Worm (Caenorhabditis elegans) whole organism, L3 larva: Measurements from ENCODE around the gene Y57G11C.20.
A peak's percentile ranks its signal among the peaks of the same experiment; 100 is the strongest.

ENCODE experiments used
- R02D3.7 ChIP-seq: fragments of 150-350 bp; optimal IDR thresholded peaks from 2 replicates; lab custom pipeline; 2014; ENCODE audit warnings: missing biosample characterization, missing genetic modification characterization
- ZK546.5 ChIP-seq: sonication (generic microtip); optimal IDR thresholded peaks from 2 replicates; lab custom pipeline; 2017; ENCODE audit warnings: missing biosample characterization, missing genetic modification characterization
- aly-2 ChIP-seq: fragments of 150-350 bp; optimal IDR thresholded peaks from 2 replicates; lab custom pipeline; 2014; ENCODE audit warnings: missing biosample characterization, missing genetic modification characterization
- ama-1 ChIP-seq: fragments of 150-350 bp; optimal IDR thresholded peaks from 2 replicates; lab custom pipeline; 2018
- ceh-16 ChIP-seq: sonication (generic microtip); optimal IDR thresholded peaks from 2 replicates; lab custom pipeline; 2017; ENCODE audit warnings: missing biosample characterization, missing genetic modification characterization
- ceh-28 ChIP-seq: fragments of 150-350 bp; optimal IDR thresholded peaks from 2 replicates; lab custom pipeline; 2014; ENCODE audit warnings: missing biosample characterization, missing genetic modification reagents, missing genetic modification characterization
- ceh-82 ChIP-seq: fragments of 150-350 bp; optimal IDR thresholded peaks from 2 replicates; lab custom pipeline; 2014; ENCODE audit warnings: missing biosample characterization, missing genetic modification characterization
- ceh-9 ChIP-seq: sonication (generic microtip); optimal IDR thresholded peaks from 2 replicates; lab custom pipeline; 2018; ENCODE audit warnings: missing biosample characterization, missing genetic modification characterization
- daf-12 ChIP-seq: fragments of 150-350 bp; optimal IDR thresholded peaks from 2 replicates; lab custom pipeline; 2014; ENCODE audit warnings: missing biosample characterization, missing genetic modification reagents, missing genetic modification characterization
- egl-27 ChIP-seq: sonication (generic microtip); optimal IDR thresholded peaks from 4 replicates; lab custom pipeline; 2017; ENCODE audit warnings: missing biosample characterization, missing genetic modification reagents, missing genetic modification characterization
- egl-5 ChIP-seq: fragments of 150-350 bp; optimal IDR thresholded peaks from 2 replicates; lab custom pipeline; 2017; ENCODE audit warnings: missing biosample characterization, missing genetic modification reagents, missing genetic modification characterization, inconsistent platforms
- elt-1 ChIP-seq: fragments of 150-350 bp; optimal IDR thresholded peaks from 2 replicates; lab custom pipeline; 2014; ENCODE audit warnings: missing biosample characterization, missing genetic modification characterization
- elt-2 ChIP-seq: sonication (generic microtip); optimal IDR thresholded peaks from 2 replicates; lab custom pipeline; 2016; ENCODE audit warnings: missing genetic modification reagents, mild to moderate bottlenecking, missing genetic modification characterization, missing compliant biosample characterization
- elt-3 ChIP-seq, 3 experiments: fragments of 150-350 bp in 1 of 3; sonication (generic microtip) in 2 of 3; optimal IDR thresholded peaks; 2 replicates in 2 of 3; 4 replicates in 1 of 3; lab custom pipeline; 2014 to 2017; ENCODE audit warnings: missing biosample characterization in 3 of 3, missing genetic modification characterization in 3 of 3
- eor-1 ChIP-seq, 2 experiments: fragments of 150-350 bp; optimal IDR thresholded peaks; 2 replicates each; lab custom pipeline; 2014 to 2018; ENCODE audit warnings: missing biosample characterization in 2 of 2, missing genetic modification characterization in 2 of 2
- fkh-10 ChIP-seq: sonication (generic microtip); optimal IDR thresholded peaks from 2 replicates; lab custom pipeline; 2017; ENCODE audit warnings: missing biosample characterization, missing genetic modification reagents, missing genetic modification characterization
- fkh-2 ChIP-seq: fragments of 150-350 bp; optimal IDR thresholded peaks from 2 replicates; lab custom pipeline; 2014; ENCODE audit warnings: missing biosample characterization, missing genetic modification reagents, missing genetic modification characterization
- fos-1 ChIP-seq: fragments of 150-350 bp; optimal IDR thresholded peaks from 2 replicates; lab custom pipeline; 2014; ENCODE audit warnings: missing biosample characterization, missing genetic modification characterization
- hmg-11 ChIP-seq: sonication (generic microtip); optimal IDR thresholded peaks from 2 replicates; lab custom pipeline; 2016; ENCODE audit warnings: missing genetic modification characterization, missing compliant biosample characterization
- jun-1 ChIP-seq: fragments of 150-350 bp; optimal IDR thresholded peaks from 2 replicates; lab custom pipeline; 2014; ENCODE audit warnings: missing biosample characterization, missing genetic modification reagents, missing genetic modification characterization
- lin-15B ChIP-seq: fragments of 150-350 bp; optimal IDR thresholded peaks from 2 replicates; lab custom pipeline; 2014; ENCODE audit warnings: missing biosample characterization, missing genetic modification characterization
- lin-39 ChIP-seq: fragments of 150-350 bp; optimal IDR thresholded peaks from 2 replicates; lab custom pipeline; 2018; ENCODE audit warnings: missing biosample characterization, missing genetic modification reagents, missing genetic modification characterization
- lsy-12 ChIP-seq: sonication (generic microtip); optimal IDR thresholded peaks from 2 replicates; lab custom pipeline; 2016; ENCODE audit warnings: mild to moderate bottlenecking, missing genetic modification characterization, missing compliant biosample characterization
- mdl-1 ChIP-seq: fragments of 150-350 bp; optimal IDR thresholded peaks from 2 replicates; lab custom pipeline; 2014; ENCODE audit warnings: missing biosample characterization, missing genetic modification characterization
- mml-1 ChIP-seq: fragments of 150-350 bp; sonication (generic microtip); optimal IDR thresholded peaks from 3 replicates; lab custom pipeline; 2014; ENCODE audit warnings: missing biosample characterization, missing genetic modification characterization
- nfya-1 ChIP-seq: sonication (generic microtip); optimal IDR thresholded peaks from 2 replicates; lab custom pipeline; 2017; ENCODE audit warnings: missing genetic modification characterization, mild to moderate bottlenecking, missing compliant biosample characterization, antibody characterized with exemption, moderate library complexity; ENCODE audit not compliant: insufficient read depth
- nhr-11 ChIP-seq: fragments of 150-350 bp; optimal IDR thresholded peaks from 2 replicates; lab custom pipeline; 2014; ENCODE audit warnings: missing biosample characterization, missing genetic modification characterization
- nhr-12 ChIP-seq: fragments of 150-350 bp; optimal IDR thresholded peaks from 2 replicates; lab custom pipeline; 2014; ENCODE audit warnings: missing biosample characterization, missing genetic modification characterization
- nhr-23 ChIP-seq: fragments of 150-350 bp; optimal IDR thresholded peaks from 2 replicates; lab custom pipeline; 2014; ENCODE audit warnings: missing biosample characterization, missing genetic modification reagents, missing genetic modification characterization
- nhr-237 ChIP-seq: fragments of 150-350 bp; optimal IDR thresholded peaks from 2 replicates; lab custom pipeline; 2014; ENCODE audit warnings: missing biosample characterization, missing genetic modification characterization
- nhr-25 ChIP-seq: sonication (generic microtip); optimal IDR thresholded peaks from 2 replicates; lab custom pipeline; 2017; ENCODE audit warnings: missing biosample characterization, missing genetic modification characterization
- nhr-28 ChIP-seq: fragments of 150-350 bp; optimal IDR thresholded peaks from 2 replicates; lab custom pipeline; 2014; ENCODE audit warnings: missing biosample characterization, missing genetic modification characterization
- nhr-43 ChIP-seq: sonication (generic microtip); optimal IDR thresholded peaks from 2 replicates; lab custom pipeline; 2016; ENCODE audit warnings: mild to moderate bottlenecking, missing genetic modification characterization, missing compliant biosample characterization; ENCODE audit not compliant: poor library complexity, severe bottlenecking
- nhr-67 ChIP-seq: fragments of 150-350 bp; optimal IDR thresholded peaks from 2 replicates; lab custom pipeline; 2014; ENCODE audit warnings: missing biosample characterization, missing genetic modification characterization
- nhr-76 ChIP-seq: fragments of 150-350 bp; sonication (generic microtip); optimal IDR thresholded peaks from 5 replicates; lab custom pipeline; 2014; ENCODE audit warnings: missing biosample characterization, missing genetic modification characterization
- nhr-77 ChIP-seq: fragments of 150-350 bp; optimal IDR thresholded peaks from 2 replicates; lab custom pipeline; 2014; ENCODE audit warnings: missing biosample characterization, missing genetic modification characterization
- pha-4 ChIP-seq: fragments of 150-350 bp; optimal IDR thresholded peaks from 2 replicates; lab custom pipeline; 2014; ENCODE audit warnings: missing biosample characterization, missing genetic modification reagents, missing genetic modification characterization
- pqm-1 ChIP-seq: fragments of 150-350 bp; optimal IDR thresholded peaks from 2 replicates; lab custom pipeline; 2017; ENCODE audit warnings: missing biosample characterization, missing genetic modification characterization, inconsistent platforms
- sea-2 ChIP-seq: fragments of 150-350 bp; sonication (generic microtip); optimal IDR thresholded peaks from 4 replicates; lab custom pipeline; 2014; ENCODE audit warnings: missing biosample characterization, missing genetic modification reagents, missing genetic modification characterization
- skn-1 ChIP-seq: fragments of 150-350 bp; optimal IDR thresholded peaks from 2 replicates; lab custom pipeline; 2014; ENCODE audit warnings: missing biosample characterization, missing genetic modification characterization
- snpc-4 ChIP-seq: fragments of 150-350 bp; optimal IDR thresholded peaks from 2 replicates; lab custom pipeline; 2014; ENCODE audit warnings: missing biosample characterization, missing genetic modification characterization
- tbx-2 ChIP-seq: sonication (generic microtip); optimal IDR thresholded peaks from 2 replicates; lab custom pipeline; 2016; ENCODE audit warnings: mild to moderate bottlenecking, missing genetic modification characterization, missing compliant biosample characterization
- unc-39 ChIP-seq: sonication (generic microtip); optimal IDR thresholded peaks from 4 replicates; lab custom pipeline; 2017; ENCODE audit warnings: missing biosample characterization, missing genetic modification characterization
- unc-62 ChIP-seq: fragments of 150-350 bp; sonication (generic microtip); optimal IDR thresholded peaks from 4 replicates; lab custom pipeline; 2014; ENCODE audit warnings: missing biosample characterization, missing genetic modification reagents, missing genetic modification characterization
- zag-1 ChIP-seq: fragments of 150-350 bp; optimal IDR thresholded peaks from 2 replicates; lab custom pipeline; 2014; ENCODE audit warnings: missing biosample characterization, missing genetic modification characterization
- ztf-11 ChIP-seq: fragments of 150-350 bp; optimal IDR thresholded peaks from 2 replicates; lab custom pipeline; 2014; ENCODE audit warnings: missing biosample characterization, missing genetic modification characterization
- ztf-4 ChIP-seq: fragments of 150-350 bp; optimal IDR thresholded peaks from 2 replicates; lab custom pipeline; 2014; ENCODE audit warnings: missing biosample characterization, missing genetic modification characterization

Y57G11C.20 gene

DNA sequence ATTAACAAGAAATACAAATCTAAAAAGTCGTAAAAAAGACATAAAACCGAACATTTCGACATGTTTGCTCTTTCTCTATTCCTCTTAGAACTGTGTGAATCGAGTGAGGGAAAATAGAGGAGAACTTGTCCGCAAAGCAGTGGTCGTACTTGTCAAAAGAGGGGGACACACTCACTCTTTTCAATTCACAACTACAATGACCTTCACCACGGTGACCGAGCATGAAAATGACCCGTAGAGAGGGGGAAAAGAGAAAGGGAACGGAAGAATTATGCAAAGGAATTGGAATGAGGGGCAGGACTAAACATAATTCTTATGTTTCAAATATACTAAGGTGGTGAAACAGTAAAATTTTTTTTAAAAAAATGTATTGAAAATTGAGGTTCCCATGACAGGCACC is 9.6 kb upstream of the Y57G11C.20 start:
- TF ChIP-seq pha-4 (tag; lab: Kevin White, UChicago) (peak; percentile 34), hmg-11 (tag; lab: Kevin White, UChicago) (peak; percentile 44), lin-39 (tag; lab: Kevin White, UChicago) (no peak), R02D3.7 (no peak)

DNA sequence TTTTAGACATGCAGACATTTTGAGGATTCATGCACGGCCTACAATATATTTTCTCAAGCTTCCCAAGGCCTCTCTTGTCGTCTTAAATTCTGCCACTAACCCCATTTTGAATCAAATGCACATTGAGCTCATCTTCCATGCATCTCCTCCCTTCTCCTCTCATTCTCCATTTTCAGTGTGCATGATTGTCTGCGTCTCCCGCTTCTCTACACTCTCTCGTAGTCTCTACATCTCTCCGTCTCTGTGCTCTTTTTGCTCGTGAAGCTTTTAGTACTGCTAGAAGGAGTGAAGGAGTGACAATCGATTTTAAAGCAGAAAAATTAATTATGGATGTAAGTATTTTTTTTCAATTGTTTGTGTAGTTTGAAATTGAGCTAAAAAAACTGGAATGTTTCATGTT is 6.3 kb upstream of the Y57G11C.20 start, which contains the start of gene Y57G11C.22:
Y57G11C.22 (plus strand) TSS at position 327 of the 400 bp plus-strand sequence.
- TF ChIP-seq nhr-23 (tag; lab: Kevin White, UChicago) (no peak), lin-15B (tag; lab: Kevin White, UChicago) (peak; percentile 6), egl-5 (peak; percentile 39), nhr-237 (tag; lab: Kevin White, UChicago) (no peak), elt-3 (tag; optimal IDR thresholded peaks at IDR 0.05; lab: Kevin White, UChicago) (no peak), nfya-1 (tag; lab: Kevin White, UChicago) (peak; percentile 60)

DNA sequence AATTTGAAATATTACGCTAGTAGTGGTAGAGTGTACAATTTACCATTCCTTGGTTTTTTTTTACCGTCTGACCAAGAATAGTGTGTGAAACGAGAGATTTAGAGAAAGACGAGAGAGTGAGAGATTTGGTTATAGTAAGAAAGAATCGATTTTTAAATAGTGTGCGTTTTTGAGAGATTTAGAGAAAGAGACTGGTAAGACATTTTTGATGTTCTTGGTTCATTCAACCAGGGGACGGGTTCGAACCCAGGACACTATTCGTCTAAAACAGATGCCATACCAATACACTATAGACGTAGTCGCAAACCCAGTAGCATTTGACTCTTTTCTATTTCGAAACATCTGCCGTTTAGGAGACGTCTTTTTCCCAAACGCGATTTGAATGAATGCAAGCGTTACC is 5.1 kb upstream of the Y57G11C.20 start:
- no peak for TF ChIP-seq eor-1 (tag; optimal IDR thresholded peaks at IDR 0.05; lab: Kevin White, UChicago)
- peak; percentile 87 for TF ChIP-seq nhr-25 (tag; lab: Kevin White, UChicago)
- TF ChIP-seq ceh-28 (tag; lab: Kevin White, UChicago): peak; percentile 91
- peak; percentile 76 for TF ChIP-seq ceh-82 (tag; lab: Kevin White, UChicago)
- peak; percentile 12 for TF ChIP-seq nhr-77 (tag; lab: Kevin White, UChicago)
- peak; percentile 96 for TF ChIP-seq hmg-11 (tag; lab: Kevin White, UChicago)
- TF ChIP-seq sea-2: no peak
- no peak for TF ChIP-seq ZK546.5 (tag; lab: Kevin White, UChicago)
- peak; percentile 68 for TF ChIP-seq R02D3.7
- TF ChIP-seq lin-39 (tag; lab: Kevin White, UChicago): peak; percentile 85
- TF ChIP-seq pqm-1 (tag; lab: Kevin White, UChicago): no peak
- TF ChIP-seq nfya-1 (tag; lab: Kevin White, UChicago): peak; percentile 76
- TF ChIP-seq aly-2: peak; percentile 43
- TF ChIP-seq skn-1 (tag; lab: Kevin White, UChicago): peak; percentile 30
- TF ChIP-seq elt-3 (tag; optimal IDR thresholded peaks at IDR 0.05; lab: Kevin White, UChicago): no peak
- no peak for TF ChIP-seq mml-1 (tag; lab: Kevin White, UChicago)
- TF ChIP-seq unc-39 (tag; lab: Kevin White, UChicago): no peak
- TF ChIP-seq unc-62 (GFP tag; lab: Kevin White, UChicago): peak; percentile 59
- no peak for TF ChIP-seq ceh-9 (tag; lab: Kevin White, UChicago)
- no peak for TF ChIP-seq fkh-2 (tag; lab: Kevin White, UChicago)
- peak; percentile 69 for TF ChIP-seq fos-1
- peak; percentile 94 for TF ChIP-seq nhr-43 (tag; lab: Kevin White, UChicago)
- no peak for TF ChIP-seq fkh-10 (GFP tag; lab: Kevin White, UChicago)
- TF ChIP-seq daf-12 (tag; lab: Kevin White, UChicago): no peak
- TF ChIP-seq tbx-2 (tag; lab: Kevin White, UChicago): peak; percentile 89
- peak; percentile 31 for TF ChIP-seq elt-2
- TF ChIP-seq lsy-12 (tag; lab: Kevin White, UChicago): no peak
- peak; percentile 53 for TF ChIP-seq lin-15B (tag; lab: Kevin White, UChicago)
- peak; percentile 64 for TF ChIP-seq egl-27 (tag; lab: Kevin White, UChicago)
- TF ChIP-seq nhr-11 (tag; lab: Kevin White, UChicago): no peak
- no peak for TF ChIP-seq nhr-76
- TF ChIP-seq ztf-4: no peak
- peak; percentile 73 for TF ChIP-seq snpc-4 (tag; lab: Kevin White, UChicago)
- no peak for TF ChIP-seq nhr-28 (tag; lab: Kevin White, UChicago)
- no peak for TF ChIP-seq elt-1 (tag; lab: Kevin White, UChicago)
- TF ChIP-seq ztf-11 (tag; lab: Kevin White, UChicago): no peak
- TF ChIP-seq pha-4 (tag; lab: Kevin White, UChicago): peak; percentile 23
- peak; percentile 36 for TF ChIP-seq jun-1 (tag; lab: Kevin White, UChicago)
- TF ChIP-seq egl-5: peak; percentile 48
- peak; percentile 81 for TF ChIP-seq nhr-23 (tag; lab: Kevin White, UChicago)
- no peak for TF ChIP-seq mdl-1 (tag; lab: Kevin White, UChicago)
- TF ChIP-seq zag-1 (tag; lab: Kevin White, UChicago): peak; percentile 5
- no peak for TF ChIP-seq nhr-237 (tag; lab: Kevin White, UChicago)
- no peak for TF ChIP-seq nhr-12 (tag; lab: Kevin White, UChicago)
- peak; percentile 14 for TF ChIP-seq nhr-67 (tag; lab: Kevin White, UChicago)
- no peak for TF ChIP-seq ceh-16 (tag; lab: Kevin White, UChicago)
- TF ChIP-seq ama-1: peak; percentile 13
